Worm (Caenorhabditis elegans): Measurements from ENCODE around the gene Y32B12C.1.
A peak's percentile ranks its signal among the peaks of the same experiment; 100 is the strongest.

Gene Y32B12C.1

ce11 chrV:16640366-16640765, 34.0 kb downstream of the Y32B12C.1 start (continued):
- TF ChIP-seq T26A8.4 (GFP tag; IDR thresholded peaks at IDR 0.05) (no peak), daf-19 (GFP tag; conservative IDR thresholded peaks at IDR 0.05) (peak; percentile 69), nhr-102 (tag; optimal IDR thresholded peaks at IDR 0.05) (no peak), ceh-28 (tag; optimal IDR thresholded peaks at IDR 0.05) (no peak), R02D3.7 (tag; optimal IDR thresholded peaks at IDR 0.05) (no peak), F49E8.2 (tag; optimal IDR thresholded peaks at IDR 0.05; ENCODE audit: borderline replicate concordance) (no peak), attf-4 (tag; optimal IDR thresholded peaks at IDR 0.05) (no peak), ZK337.2 (GFP tag; IDR thresholded peaks at IDR 0.05) (no peak), fos-1 (tag; optimal IDR thresholded peaks at IDR 0.05) (no peak), unc-130 (GFP tag; optimal IDR thresholded peaks at IDR 0.05) (no peak), nhr-111 (GFP tag; optimal IDR thresholded peaks at IDR 0.05) (no peak), mxl-3 (GFP tag; optimal IDR thresholded peaks at IDR 0.05) (no peak), lin-13 (GFP tag; optimal IDR thresholded peaks at IDR 0.05) (no peak), madf-9 (GFP tag; conservative IDR thresholded peaks at IDR 0.05) (no peak), nhr-76 (tag; optimal IDR thresholded peaks at IDR 0.05) (no peak), set-16 (GFP tag; IDR thresholded peaks at IDR 0.05) (no peak), dmd-6 (GFP tag; IDR thresholded peaks at IDR 0.05) (peak; percentile 43; the same call in 1 of the 2 replicates), lsy-2 (tag; optimal IDR thresholded peaks at IDR 0.05) (no peak), ztf-7 (tag; optimal IDR thresholded peaks at IDR 0.05) (no peak), gei-8 (GFP tag; optimal IDR thresholded peaks at IDR 0.05) (no peak), zfp-3 (GFP tag; conservative IDR thresholded peaks at IDR 0.05) (0 out of 2 replicates have a peak, but pooled peaks have one; percentile 38), dmd-8 (GFP tag; IDR thresholded peaks at IDR 0.05) (peak; percentile 81; the same call in 1 of the 2 replicates), lin-39 (tag; optimal IDR thresholded peaks at IDR 0.05) (no peak), ztf-11 (tag; optimal IDR thresholded peaks at IDR 0.05) (no peak), saeg-2 (GFP tag; IDR thresholded peaks at IDR 0.05) (no peak), nhr-41 (GFP tag; IDR thresholded peaks at IDR 0.05) (0 out of 2 replicates have a peak, but pooled peaks have one; percentile 10), tag-97 (GFP tag; IDR thresholded peaks at IDR 0.05) (no peak), dmd-9 (GFP tag; IDR thresholded peaks at IDR 0.05) (no peak), hlh-11 (tag; optimal IDR thresholded peaks at IDR 0.05) (no peak), F44E2.7 (GFP tag; IDR thresholded peaks at IDR 0.05) (0 out of 2 replicates have a peak, but pooled peaks have one; percentile 48), tra-1 (GFP tag; IDR thresholded peaks at IDR 0.05) (no peak), dpl-1 (GFP tag; optimal IDR thresholded peaks at IDR 0.05) (no peak), hif-1 (tag; optimal IDR thresholded peaks at IDR 0.05) (no peak), hlh-30 (tag; optimal IDR thresholded peaks at IDR 0.05; ENCODE audit: insufficient read depth) (no peak), ceh-20 (GFP tag; IDR thresholded peaks at IDR 0.05) (no peak), daf-16 (GFP tag; optimal IDR thresholded peaks at IDR 0.05) (no peak), daf-16 (tag; optimal IDR thresholded peaks at IDR 0.05) (peak; percentile 42), unc-39 (tag; optimal IDR thresholded peaks at IDR 0.05) (no peak), nhr-11 (tag; optimal IDR thresholded peaks at IDR 0.05) (no peak), lim-7 (GFP tag; IDR thresholded peaks at IDR 0.05) (peak; percentile 74), egl-43 (GFP tag; IDR thresholded peaks at IDR 0.05) (no peak), lin-38 (GFP tag; IDR thresholded peaks at IDR 0.05) (no peak), ceh-82 (tag; optimal IDR thresholded peaks at IDR 0.05) (no peak), nhr-28 (tag; optimal IDR thresholded peaks at IDR 0.05) (no peak), nhr-42 (GFP tag; IDR thresholded peaks at IDR 0.05) (no peak), arid-1 (GFP tag; conservative IDR thresholded peaks at IDR 0.05) (0 out of 2 replicates have a peak, but pooled peaks have one; percentile 21), Y5F2A.4 (GFP tag; optimal IDR thresholded peaks at IDR 0.05) (no peak)

All from whole organism, L4 larva.